Worm (Caenorhabditis elegans): ENCODE results near the gene ran-5.

ce11 chrII:6031106-6031505 is 16.8 kb upstream of the ran-5 start, which contains the start of gene frpr-16:
- no peak for TF ChIP-seq nhr-28 (tag; optimal IDR thresholded peaks at IDR 0.05)
- TF ChIP-seq unc-39 (tag; optimal IDR thresholded peaks at IDR 0.05): no peak
- no peak for TF ChIP-seq lin-13 (tag; optimal IDR thresholded peaks at IDR 0.05)
- no peak for TF ChIP-seq mep-1 (tag; optimal IDR thresholded peaks at IDR 0.05)
- TF ChIP-seq nhr-237 (tag; optimal IDR thresholded peaks at IDR 0.05): no peak
- no peak for TF ChIP-seq nhr-12 (tag; optimal IDR thresholded peaks at IDR 0.05)
- no peak for TF ChIP-seq lsy-2 (tag; optimal IDR thresholded peaks at IDR 0.05)
- TF ChIP-seq elt-1 (tag; optimal IDR thresholded peaks at IDR 0.05; ENCODE audit: borderline replicate concordance, insufficient read depth): no peak
- TF ChIP-seq mab-5 (tag; optimal IDR thresholded peaks at IDR 0.05): no peak
- no peak for TF ChIP-seq pha-4 (tag; optimal IDR thresholded peaks at IDR 0.05)

Data from whole organism, mixed stage, embryonic.